Worm (Caenorhabditis elegans) whole organism, late embryonic: ENCODE measurements around the gene aex-4.
A peak's percentile ranks its signal among the peaks of the same experiment; 100 is the strongest.

Experiments used
- C08G9.2 ChIP-seq: sonication (generic microtip); optimal IDR thresholded peaks from 2 replicates; lab custom pipeline; 2016; ENCODE audit warnings: mild to moderate bottlenecking, missing genetic modification characterization, moderate library complexity, missing compliant biosample characterization
- F13H6.1 ChIP-seq: sonication (generic microtip); optimal IDR thresholded peaks from 2 replicates; lab custom pipeline; 2016; ENCODE audit warnings: missing genetic modification characterization, missing compliant biosample characterization
- K09A11.1 ChIP-seq: sonication (generic microtip); optimal IDR thresholded peaks from 2 replicates; lab custom pipeline; 2017; ENCODE audit warnings: antibody characterized with exemption, mild to moderate bottlenecking, missing genetic modification characterization, missing compliant biosample characterization; ENCODE audit not compliant: insufficient read depth
- ama-1 ChIP-seq: fragments of 150-350 bp; optimal IDR thresholded peaks from 2 replicates; lab custom pipeline; 2014
- ceh-14 ChIP-seq: sonication (generic microtip); optimal IDR thresholded peaks from 2 replicates; lab custom pipeline; 2016; ENCODE audit warnings: missing genotype, missing genetic modification characterization, missing compliant biosample characterization
- ceh-18 ChIP-seq: sonication (generic microtip); optimal IDR thresholded peaks from 2 replicates; lab custom pipeline; 2016; ENCODE audit warnings: missing genetic modification characterization, missing compliant biosample characterization
- ceh-2 ChIP-seq: sonication (generic microtip); optimal IDR thresholded peaks from 2 replicates; lab custom pipeline; 2016; ENCODE audit warnings: missing genotype, missing genetic modification characterization, missing compliant biosample characterization
- ceh-22 ChIP-seq: sonication (generic microtip); optimal IDR thresholded peaks from 2 replicates; lab custom pipeline; 2017; ENCODE audit warnings: missing biosample characterization, missing genetic modification characterization
- ceh-24 ChIP-seq: sonication (generic microtip); optimal IDR thresholded peaks from 2 replicates; lab custom pipeline; 2016; ENCODE audit warnings: mild to moderate bottlenecking, missing genetic modification characterization, missing compliant biosample characterization
- ceh-30 ChIP-seq: fragments of 150-350 bp; optimal IDR thresholded peaks from 2 replicates; lab custom pipeline; 2014; ENCODE audit warnings: missing biosample characterization, missing genetic modification characterization
- ceh-34 ChIP-seq: sonication (generic microtip); optimal IDR thresholded peaks from 2 replicates; lab custom pipeline; 2016; ENCODE audit warnings: mild to moderate bottlenecking, missing genetic modification characterization, missing compliant biosample characterization
- elt-4 ChIP-seq: sonication (generic microtip); optimal IDR thresholded peaks from 2 replicates; lab custom pipeline; 2016; ENCODE audit warnings: missing genetic modification characterization, missing compliant biosample characterization
- fax-1 ChIP-seq: sonication (generic microtip); optimal IDR thresholded peaks from 2 replicates; lab custom pipeline; 2016; ENCODE audit warnings: missing genotype, missing genetic modification characterization, missing compliant biosample characterization
- fkh-6 ChIP-seq: sonication (generic microtip); optimal IDR thresholded peaks from 2 replicates; lab custom pipeline; 2016; ENCODE audit warnings: missing genetic modification characterization, missing compliant biosample characterization
- gmeb-2 ChIP-seq: sonication (generic microtip); optimal IDR thresholded peaks from 2 replicates; lab custom pipeline; 2016; ENCODE audit warnings: missing genetic modification characterization, inconsistent platforms, missing compliant biosample characterization
- hlh-15 ChIP-seq: sonication (generic microtip); optimal IDR thresholded peaks from 2 replicates; lab custom pipeline; 2016; ENCODE audit warnings: missing genetic modification characterization, missing compliant biosample characterization
- hlh-30 ChIP-seq: sonication (generic microtip); optimal IDR thresholded peaks from 2 replicates; lab custom pipeline; 2017; ENCODE audit warnings: antibody characterized with exemption, missing genetic modification characterization, missing compliant biosample characterization; ENCODE audit not compliant: insufficient read depth
- hlh-8 ChIP-seq: sonication (generic microtip); optimal IDR thresholded peaks from 2 replicates; lab custom pipeline; 2016; ENCODE audit warnings: missing genotype, missing genetic modification characterization, missing compliant biosample characterization
- lim-6 ChIP-seq: sonication (generic microtip); optimal IDR thresholded peaks from 2 replicates; lab custom pipeline; 2016; ENCODE audit warnings: missing genetic modification characterization, missing compliant biosample characterization
- lin-11 ChIP-seq: fragments of 200-800 bp; sonication (Bioruptor generic); optimal IDR thresholded peaks from 2 replicates; lab custom pipeline; 2018; ENCODE audit warnings: mild to moderate bottlenecking, missing genetic modification characterization, missing compliant biosample characterization
- madf-2 ChIP-seq: sonication (generic microtip); optimal IDR thresholded peaks from 2 replicates; lab custom pipeline; 2017; ENCODE audit warnings: missing genetic modification characterization, missing compliant biosample characterization
- nfya-1 ChIP-seq: sonication (generic microtip); optimal IDR thresholded peaks from 2 replicates; lab custom pipeline; 2017; ENCODE audit warnings: missing genetic modification characterization, mild to moderate bottlenecking, missing compliant biosample characterization, antibody characterized with exemption, moderate library complexity
- odd-2 ChIP-seq: sonication (generic microtip); optimal IDR thresholded peaks from 2 replicates; lab custom pipeline; 2017; ENCODE audit warnings: antibody characterized with exemption, mild to moderate bottlenecking, missing genetic modification characterization, missing compliant biosample characterization
- pag-3 ChIP-seq: sonication (generic microtip); optimal IDR thresholded peaks from 2 replicates; lab custom pipeline; 2016; ENCODE audit warnings: missing compliant biosample characterization, missing genetic modification characterization, borderline replicate concordance
- pat-9 ChIP-seq: fragments of 200-800 bp; sonication (Bioruptor generic); optimal IDR thresholded peaks from 2 replicates; lab custom pipeline; 2018; ENCODE audit warnings: mild to moderate bottlenecking, missing genetic modification characterization, moderate library complexity, missing compliant biosample characterization
- pax-1 ChIP-seq: fragments of 150-350 bp; optimal IDR thresholded peaks from 2 replicates; lab custom pipeline; 2014; ENCODE audit warnings: missing biosample characterization, missing genetic modification characterization
- pha-2 ChIP-seq: sonication (generic microtip); optimal IDR thresholded peaks from 2 replicates; lab custom pipeline; 2017; ENCODE audit warnings: mild to moderate bottlenecking, missing genetic modification characterization, missing compliant biosample characterization
- pha-4 ChIP-seq: fragments of 150-350 bp; optimal IDR thresholded peaks from 2 replicates; lab custom pipeline; 2018; ENCODE audit warnings: missing biosample characterization, missing genetic modification reagents, missing genetic modification characterization
- pros-1 ChIP-seq: fragments of 150-350 bp; optimal IDR thresholded peaks from 2 replicates; lab custom pipeline; 2014; ENCODE audit warnings: missing biosample characterization, missing genetic modification reagents, missing genetic modification characterization
- rnt-1 ChIP-seq: sonication (generic microtip); optimal IDR thresholded peaks from 2 replicates; lab custom pipeline; 2016; ENCODE audit warnings: missing genetic modification characterization, missing compliant biosample characterization
- syd-9 ChIP-seq: sonication (generic microtip); optimal IDR thresholded peaks from 2 replicates; lab custom pipeline; 2016; ENCODE audit warnings: mild to moderate bottlenecking, missing genetic modification characterization, moderate library complexity, missing compliant biosample characterization
- tbx-2 ChIP-seq: sonication (generic microtip); optimal IDR thresholded peaks from 2 replicates; lab custom pipeline; 2016; ENCODE audit warnings: missing genetic modification characterization, missing compliant biosample characterization
- tbx-7 ChIP-seq: sonication (generic microtip); optimal IDR thresholded peaks from 2 replicates; lab custom pipeline; 2016; ENCODE audit warnings: missing genotype, missing genetic modification characterization, missing compliant biosample characterization
- ttx-3 ChIP-seq: sonication (generic microtip); optimal IDR thresholded peaks from 2 replicates; lab custom pipeline; 2016; ENCODE audit warnings: missing genetic modification reagents, missing genetic modification characterization, missing compliant biosample characterization
- unc-42 ChIP-seq: sonication (generic microtip); optimal IDR thresholded peaks from 2 replicates; lab custom pipeline; 2016; ENCODE audit warnings: missing genotype, missing genetic modification characterization, missing compliant biosample characterization
- unc-55 ChIP-seq: sonication (generic microtip); optimal IDR thresholded peaks from 2 replicates; lab custom pipeline; 2017; ENCODE audit warnings: missing biosample characterization, missing genetic modification reagents, missing genetic modification characterization
- zip-5 ChIP-seq: sonication (generic microtip); optimal IDR thresholded peaks from 2 replicates; lab custom pipeline; 2016; ENCODE audit warnings: missing genetic modification characterization, missing compliant biosample characterization

Gene aex-4

DNA sequence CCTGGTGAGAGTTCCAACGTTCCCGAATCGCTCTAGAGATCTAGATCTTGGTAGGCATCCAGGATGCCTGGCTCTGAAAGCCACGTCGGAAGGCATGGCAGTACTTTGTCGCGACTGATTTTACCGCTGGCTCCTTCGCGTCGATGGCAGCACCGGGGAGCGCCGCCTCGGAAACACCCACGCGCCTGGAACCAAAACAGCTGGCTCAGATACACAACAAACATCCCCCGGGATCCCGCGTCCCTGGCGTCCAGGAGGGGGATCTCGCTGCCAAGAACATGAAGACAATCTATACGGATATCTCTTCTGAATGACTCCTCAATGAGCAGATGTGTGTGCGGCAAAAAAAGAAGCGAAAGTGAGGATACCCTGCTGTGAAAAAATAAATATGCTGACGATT, 4.2 kb downstream of the aex-4 start:
- TF ChIP-seq ceh-30 (tag; lab: Kevin White, UChicago): no peak
- no peak for TF ChIP-seq hlh-8 (tag; lab: Kevin White, UChicago)
- no peak for TF ChIP-seq ceh-14
- TF ChIP-seq tbx-2: peak; percentile 1
- TF ChIP-seq rnt-1 (tag; lab: Kevin White, UChicago): peak; percentile 32
- peak; percentile 58 for TF ChIP-seq ceh-18

DNA sequence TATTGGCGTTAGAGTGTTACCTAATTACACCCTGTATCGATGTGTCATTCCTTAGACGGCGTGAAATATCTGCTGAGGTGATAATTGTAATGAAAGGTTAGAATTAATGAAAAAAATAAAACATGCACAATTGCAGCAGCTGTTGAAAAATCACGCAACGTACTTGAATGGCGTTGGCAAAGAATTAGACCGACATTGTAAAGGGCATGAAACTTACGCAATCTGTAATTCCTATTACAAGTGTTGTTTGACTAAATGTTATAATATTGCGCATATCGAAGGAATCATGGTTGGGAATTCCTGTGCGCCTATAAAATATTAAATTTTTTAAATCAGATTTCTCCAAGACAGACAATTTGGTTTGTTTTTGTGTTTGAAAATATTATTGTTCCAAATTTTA, 4.7 kb downstream of the aex-4 start, which contains the start of gene tag-18:
TSS of gene tag-18 (minus strand) at position 305 of the 400 bp plus-strand sequence.
- TF ChIP-seq ceh-24 (no peak), fax-1 (tag; lab: Kevin White, UChicago) (no peak), elt-4 (tag; lab: Kevin White, UChicago) (no peak), pha-2 (tag; lab: Kevin White, UChicago) (no peak), pat-9 (tag; lab: Kevin White, UChicago) (no peak), nfya-1 (no peak), ttx-3 (no peak), K09A11.1 (tag; lab: Kevin White, UChicago) (no peak), F13H6.1 (tag; lab: Kevin White, UChicago) (no peak), ama-1 (lab: Kevin White, UChicago) (no peak), ceh-18 (no peak), C08G9.2 (tag; lab: Kevin White, UChicago) (no peak), pros-1 (no peak), unc-42 (tag; lab: Kevin White, UChicago) (no peak), syd-9 (tag; lab: Kevin White, UChicago) (no peak), lin-11 (tag; lab: Kevin White, UChicago) (no peak)

DNA sequence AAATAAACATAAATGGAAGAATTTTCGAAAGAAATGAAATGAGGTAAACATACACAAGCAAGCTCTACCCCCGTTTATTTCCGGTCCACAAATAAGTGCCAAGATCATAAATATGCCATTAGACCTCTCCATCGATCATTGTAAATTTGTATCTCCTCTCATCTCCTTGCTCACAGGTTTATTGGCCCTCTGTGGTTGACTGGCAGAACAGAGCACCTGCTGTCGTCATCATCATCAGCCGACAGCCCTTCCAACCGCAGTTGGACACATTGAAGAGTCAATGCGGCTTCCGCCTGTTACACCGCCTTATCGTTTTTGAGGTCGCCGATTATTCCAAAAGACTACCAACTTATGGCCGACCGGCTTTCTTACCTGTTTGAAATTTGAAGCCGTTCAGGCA, 9.5 kb downstream of the aex-4 start:
- TF ChIP-seq unc-55 (GFP tag; lab: Kevin White, UChicago) (peak; percentile 47), tbx-7 (tag; lab: Kevin White, UChicago) (no peak)

DNA sequence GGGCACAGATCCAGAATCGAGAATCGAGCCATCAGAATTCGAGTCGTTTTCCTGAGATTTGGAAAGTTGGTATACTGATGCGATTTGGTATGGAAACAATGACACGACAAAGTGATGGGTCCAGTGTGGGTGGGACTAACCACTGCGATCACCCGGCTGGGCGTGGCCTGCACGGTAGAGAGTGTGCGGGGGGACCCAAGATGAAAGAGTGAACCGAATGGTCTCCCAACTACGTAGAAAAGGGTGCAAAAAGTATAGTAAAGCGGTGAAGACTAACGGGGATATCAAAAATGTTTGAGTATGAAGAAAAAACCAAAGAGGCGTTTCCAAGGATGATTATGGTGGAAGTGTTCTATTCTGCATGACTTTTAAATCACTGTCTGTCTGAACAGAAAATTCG, 13.1 kb downstream of the aex-4 start, which contains the start of gene fkh-2:
TSS of gene fkh-2 (minus strand) at position 101 of the 400 bp plus-strand sequence.
- TF ChIP-seq ceh-18: no peak
- no peak for TF ChIP-seq madf-2
- TF ChIP-seq pat-9 (tag; lab: Kevin White, UChicago): no peak
- TF ChIP-seq odd-2: no peak
- no peak for TF ChIP-seq ceh-30 (tag; lab: Kevin White, UChicago)
- no peak for TF ChIP-seq ceh-22 (tag; lab: Kevin White, UChicago)
- no peak for TF ChIP-seq fkh-6 (tag; lab: Kevin White, UChicago)
- no peak for TF ChIP-seq ceh-34 (tag; lab: Kevin White, UChicago)
- no peak for TF ChIP-seq lim-6
- TF ChIP-seq C08G9.2 (tag; lab: Kevin White, UChicago): no peak
- TF ChIP-seq pag-3 (tag; lab: Kevin White, UChicago): no peak
- no peak for TF ChIP-seq zip-5
- TF ChIP-seq, all 69 proteins: peak for 0

DNA sequence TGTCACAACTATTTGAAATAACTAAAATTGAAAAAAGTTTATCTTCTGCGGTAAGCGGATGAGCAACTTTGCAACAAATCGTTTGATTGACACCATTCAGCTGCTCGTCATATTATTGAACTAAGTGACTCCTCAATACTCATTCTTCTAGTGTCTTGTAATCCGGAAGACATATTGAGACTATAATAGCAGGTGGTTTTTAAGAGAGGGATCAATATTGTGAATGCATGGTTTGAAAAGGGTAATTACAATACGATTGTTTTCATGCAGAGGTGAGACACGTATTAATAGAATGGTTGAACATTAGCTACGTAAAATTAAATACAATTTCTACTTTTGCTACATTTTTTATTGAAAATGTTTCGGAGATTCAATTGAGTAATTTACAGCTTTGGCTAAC, 14.1 kb downstream of the aex-4 start:
- TF ChIP-seq tbx-2: no peak
- TF ChIP-seq ceh-2 (tag; lab: Kevin White, UChicago): no peak
- TF ChIP-seq pax-1: no peak
- TF ChIP-seq pha-4 (tag; lab: Kevin White, UChicago): no peak
- no peak for TF ChIP-seq madf-2
- TF ChIP-seq hlh-15: no peak
- TF ChIP-seq F13H6.1 (tag; lab: Kevin White, UChicago): no peak
- TF ChIP-seq gmeb-2 (tag; lab: Kevin White, UChicago): no peak
- no peak for TF ChIP-seq hlh-30 (tag; lab: Kevin White, UChicago)
- TF ChIP-seq unc-42 (tag; lab: Kevin White, UChicago): no peak
- TF ChIP-seq K09A11.1 (tag; lab: Kevin White, UChicago): no peak
- TF ChIP-seq pat-9 (tag; lab: Kevin White, UChicago): no peak
- no peak for TF ChIP-seq lim-6
